Worm (Caenorhabditis elegans) whole organism, young adult: Measurements from ENCODE around the gene nspg-6.

Source experiments
- F22D6.2 ChIP-seq: sonication (generic microtip); optimal IDR thresholded peaks from 2 replicates; lab custom pipeline; 2016; ENCODE audit warnings: mild to moderate bottlenecking, missing genetic modification characterization, missing compliant biosample characterization
- ceh-58 ChIP-seq: fragments of 200-800 bp; sonication (Bioruptor generic); IDR thresholded peaks from 2 replicates; pipeline ENCODE4 v1.3.6; 2022; ENCODE audit warnings: missing genetic modification characterization, missing compliant biosample characterization
- gei-17 ChIP-seq: fragments of 200-800 bp; sonication (Bioruptor generic); optimal IDR thresholded peaks from 2 replicates; lab custom pipeline; 2018; ENCODE audit warnings: mild to moderate bottlenecking, missing genetic modification characterization, missing compliant biosample characterization
- him-1 ChIP-seq: sonication (generic microtip); optimal IDR thresholded peaks from 2 replicates; lab custom pipeline; 2016; ENCODE audit warnings: missing genotype, missing genetic modification reagents, missing genetic modification characterization, missing compliant biosample characterization
- pha-4 ChIP-seq: fragments of 150-350 bp; sonication (generic microtip); optimal IDR thresholded peaks from 2 replicates; lab custom pipeline; 2014; ENCODE audit warnings: missing biosample characterization, missing genetic modification reagents, missing genetic modification characterization

DNA sequence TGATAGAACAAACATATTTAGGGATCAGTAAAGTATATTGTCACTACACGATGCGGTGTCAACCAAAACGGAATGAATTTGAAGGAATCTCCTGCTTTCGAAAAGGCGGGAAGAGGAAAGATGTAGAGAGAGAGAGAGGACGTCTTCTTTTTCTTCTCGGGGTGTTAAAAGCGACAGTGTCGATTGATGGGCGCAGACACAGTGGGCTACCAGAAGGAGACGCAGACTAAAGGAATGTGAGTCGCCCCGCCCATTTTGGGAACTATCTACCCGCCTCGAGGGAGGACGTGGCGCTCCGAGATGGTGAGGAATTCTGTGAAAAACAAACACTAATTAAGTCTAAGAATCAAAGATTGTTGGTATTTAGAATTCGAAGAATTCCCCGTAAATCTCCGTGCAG is 15.3 kb downstream of the nspg-6 start, which contains the start of the genes B0361.14 and B0361.9:
- TF ChIP-seq pha-4 (no peak), him-1 (no peak), F22D6.2 (tag; lab: Kevin White, UChicago) (no peak), ceh-58 (GFP tag; lab: Robert Waterston, UW) (no peak), gei-17 (GFP tag; lab: Kevin White, UChicago) (no peak)
